Worm (Caenorhabditis elegans): Measurements from ENCODE around the gene nog-1.

- no peak for TF ChIP-seq Y5F2A.4 (GFP tag; optimal IDR thresholded peaks at IDR 0.05)
- no peak for TF ChIP-seq madf-9 (GFP tag; conservative IDR thresholded peaks at IDR 0.05)
- no peak for TF ChIP-seq ces-1 (GFP tag; optimal IDR thresholded peaks at IDR 0.05)
- no peak for TF ChIP-seq lin-13 (GFP tag; optimal IDR thresholded peaks at IDR 0.05)
- no peak for TF ChIP-seq zfp-3 (GFP tag; conservative IDR thresholded peaks at IDR 0.05)
- no peak for TF ChIP-seq daf-12 (tag; optimal IDR thresholded peaks at IDR 0.05)
- no peak for TF ChIP-seq daf-19 (GFP tag; conservative IDR thresholded peaks at IDR 0.05)
- TF ChIP-seq lin-15B (tag; optimal IDR thresholded peaks at IDR 0.05): no peak
- TF ChIP-seq pqm-1 (tag; optimal IDR thresholded peaks at IDR 0.05): no peak
- TF ChIP-seq cey-2 (tag; optimal IDR thresholded peaks at IDR 0.05; ENCODE audit: borderline replicate concordance, insufficient read depth): no peak
- no peak for TF ChIP-seq skn-1 (tag; optimal IDR thresholded peaks at IDR 0.05)
- TF ChIP-seq ztf-11 (tag; optimal IDR thresholded peaks at IDR 0.05): no peak
- no peak for TF ChIP-seq dmd-9 (GFP tag; IDR thresholded peaks at IDR 0.05)
Measured at ce11 chrIV:364983-365382, 28.7 kb upstream of the nog-1 start.

Measured in whole organism, L4 larva.